Fruit fly (Drosophila melanogaster): ENCODE measurements around the gene CG31528.

CG31528 gene

dm6 chr3R:4402884-4403705, 13.1 kb upstream of the CG31528 start, which contains the start of gene lost (continued):
- no peak for TF ChIP-seq GATAe (GFP tag; conservative IDR thresholded peaks at IDR 0.05)
- no peak for TF ChIP-seq CG10209 (GFP tag; optimal IDR thresholded peaks at IDR 0.05)
- TF ChIP-seq scrt (GFP tag; optimal IDR thresholded peaks at IDR 0.05) = no peak
- no peak for TF ChIP-seq CG4730 (GFP tag; IDR thresholded peaks at IDR 0.05)
- peak; percentile 26; the same call in 1 of the 3 replicates for TF ChIP-seq dysf (GFP tag; IDR thresholded peaks at IDR 0.05)
- peak; percentile 66 for TF ChIP-seq CG7357 (GFP tag; IDR thresholded peaks at IDR 0.05)
- TF ChIP-seq Blimp-1 (GFP tag; optimal IDR thresholded peaks at IDR 0.05) = no peak
- peak; percentile 44 for TF ChIP-seq zfh2 (GFP tag; optimal IDR thresholded peaks at IDR 0.05)
- TF ChIP-seq unpg (GFP tag; optimal IDR thresholded peaks at IDR 0.05) = no peak
- no peak for TF ChIP-seq ham (GFP tag; IDR thresholded peaks at IDR 0.05)
- no peak for TF ChIP-seq klu (GFP tag; IDR thresholded peaks at IDR 0.05)
- TF ChIP-seq ase (GFP tag; IDR thresholded peaks at IDR 0.05) = no peak
- TF ChIP-seq ken (GFP tag; IDR thresholded peaks at IDR 0.05) = peak; percentile 47; the same call in 1 of the 3 replicates
- TF ChIP-seq disco-r (GFP tag; optimal IDR thresholded peaks at IDR 0.05) = no peak
- TF ChIP-seq CG4854 (GFP tag; optimal IDR thresholded peaks at IDR 0.05) = no peak
- no peak for TF ChIP-seq lov (optimal IDR thresholded peaks at IDR 0.05)
- no peak for TF ChIP-seq lov (GFP tag; IDR thresholded peaks at IDR 0.05)
- TF ChIP-seq gcm (GFP tag; optimal IDR thresholded peaks at IDR 0.05) = no peak
- no peak for TF ChIP-seq cad (GFP tag; optimal IDR thresholded peaks at IDR 0.05)
- TF ChIP-seq wek (GFP tag; optimal IDR thresholded peaks at IDR 0.05) = no peak
- no peak for TF ChIP-seq CG12104 (GFP tag; optimal IDR thresholded peaks at IDR 0.05)
- peak; percentile 22 for TF ChIP-seq fu2 (GFP tag; optimal IDR thresholded peaks at IDR 0.05)
- no peak for TF ChIP-seq Mes4 (GFP tag; optimal IDR thresholded peaks at IDR 0.05)
- 0 out of 2 replicates have a peak, but pooled peaks have one; percentile 18 for TF ChIP-seq CG32772 (GFP tag; IDR thresholded peaks at IDR 0.05)
- TF ChIP-seq jumu (GFP tag; optimal IDR thresholded peaks at IDR 0.05) = no peak
- TF ChIP-seq h (optimal IDR thresholded peaks at IDR 0.05) = no peak
- TF ChIP-seq NFAT (GFP tag; IDR thresholded peaks at IDR 0.05) = peak; percentile 75
- TF ChIP-seq Sry-β (GFP tag; optimal IDR thresholded peaks at IDR 0.05) = peak; percentile 84
- peak; percentile 99 for TF ChIP-seq CG13287 (GFP tag; IDR thresholded peaks at IDR 0.05; ENCODE audit: partially characterized antibody)
- TF ChIP-seq CG16863 (GFP tag; optimal IDR thresholded peaks at IDR 0.05) = peak; percentile 17
- no peak for TF ChIP-seq Sox100B (GFP tag; optimal IDR thresholded peaks at IDR 0.05)
- no peak for TF ChIP-seq CG16815 (GFP tag; optimal IDR thresholded peaks at IDR 0.05)
- TF ChIP-seq Oaz (GFP tag; IDR thresholded peaks at IDR 0.05) = no peak
- no peak for TF ChIP-seq CG12236 (GFP tag; optimal IDR thresholded peaks at IDR 0.05)
- peak; percentile 99 for TF ChIP-seq bbx (GFP tag; IDR thresholded peaks at IDR 0.05; ENCODE audit: partially characterized antibody)
- TF ChIP-seq Ets65A (GFP tag) = peak; percentile 71
- TF ChIP-seq Gsc (GFP tag; IDR thresholded peaks at IDR 0.05) = no peak
- TF ChIP-seq CG8924 (tag; optimal IDR thresholded peaks at IDR 0.05) = peak; percentile 14
- no peak for TF ChIP-seq CG14667 (GFP tag; IDR thresholded peaks at IDR 0.05)
- peak; percentile 13 for TF ChIP-seq Xbp1 (GFP tag; optimal IDR thresholded peaks at IDR 0.05)
- TF ChIP-seq HmgD (GFP tag; optimal IDR thresholded peaks at IDR 0.05) = no peak
- no peak for TF ChIP-seq dati (GFP tag; IDR thresholded peaks at IDR 0.05)
- TF ChIP-seq CG15696 (tag; optimal IDR thresholded peaks at IDR 0.05) = no peak
- TF ChIP-seq CG16813 (GFP tag; IDR thresholded peaks at IDR 0.05; ENCODE audit: partially characterized antibody) = peak; percentile 98
- no peak for TF ChIP-seq CG31388 (GFP tag; optimal IDR thresholded peaks at IDR 0.05)
- TF ChIP-seq CG15514 (GFP tag; optimal IDR thresholded peaks at IDR 0.05) = peak; percentile 75
- peak; percentile 34 for TF ChIP-seq Fer1 (GFP tag; optimal IDR thresholded peaks at IDR 0.05)
- TF ChIP-seq CG9437 (GFP tag; optimal IDR thresholded peaks at IDR 0.05) = peak; percentile 98
- peak; percentile 8 for TF ChIP-seq Nf-YB (GFP tag; optimal IDR thresholded peaks at IDR 0.05)
- TF ChIP-seq pan (optimal IDR thresholded peaks at IDR 0.05) = no peak
- TF ChIP-seq pan (GFP tag; optimal IDR thresholded peaks at IDR 0.05 in 1 of 2, IDR thresholded peaks at IDR 0.05 in 1 of 2) = peak in 1 of 2 experiments; percentile 29
